Worm (Caenorhabditis elegans): ENCODE measurements around the gene K08H2.4.

- TF ChIP-seq ceh-16 (tag; optimal IDR thresholded peaks at IDR 0.05) (no peak), ZK546.5 (tag; optimal IDR thresholded peaks at IDR 0.05) (no peak), dmd-4 (tag; optimal IDR thresholded peaks at IDR 0.05) (no peak), nhr-237 (tag; optimal IDR thresholded peaks at IDR 0.05) (no peak), snpc-4 (tag; optimal IDR thresholded peaks at IDR 0.05) (no peak), skn-1 (tag; optimal IDR thresholded peaks at IDR 0.05) (no peak), zag-1 (tag; optimal IDR thresholded peaks at IDR 0.05) (no peak), blmp-1 (tag; optimal IDR thresholded peaks at IDR 0.05; ENCODE audit: insufficient read depth) (no peak), elt-3 (tag; optimal IDR thresholded peaks at IDR 0.05) (no peak), ztf-11 (tag; optimal IDR thresholded peaks at IDR 0.05) (no peak), ceh-82 (tag; optimal IDR thresholded peaks at IDR 0.05) (no peak), egl-27 (tag; optimal IDR thresholded peaks at IDR 0.05) (no peak)
Observed at ce11 chrX:13209026-13209425, 29.3 kb upstream of the K08H2.4 start.
